In genomic region chrX:13838892-13839291, dm6 we compare ENCODE assay signal across 4 fruit fly cellular contexts.
TF ChIP-seq lines count a peak whose summit lies in the region.

No protein-coding gene starts in this region.

TF ChIP-seq in whole organism, adult, 20 proteins besides CTCF, POLR2A, EP300 and RAD21 (continued from another document):
- TF ChIP-seq toe (GFP tag; optimal IDR thresholded peaks at IDR 0.05; lab: Kevin White, UChicago) (peak; percentile 66), CG7101 (tag; optimal IDR thresholded peaks at IDR 0.05; lab: Kevin White, UChicago) (peak; percentile 81)
TF ChIP-seq in whole organism, adult: peak in this region for 17.

TF ChIP-seq in whole organism, embryonic, 481 proteins besides CTCF, POLR2A, EP300 and RAD21 (continued from another document and continues in another):
- TF ChIP-seq bigmax (GFP tag; optimal IDR thresholded peaks at IDR 0.05; lab: Kevin White, UChicago), result no peak
- TF ChIP-seq sens-2 (GFP tag; IDR thresholded peaks at IDR 0.05; lab: Robert Waterston, UW), result peak; percentile 67
- peak; percentile 49 for TF ChIP-seq scrt (GFP tag; optimal IDR thresholded peaks at IDR 0.05; lab: Kevin White, UChicago)
- TF ChIP-seq maf-S (GFP tag; optimal IDR thresholded peaks at IDR 0.05; lab: Kevin White, UChicago), result peak; percentile 58
- peak; percentile 72; the same call in 1 of the 2 replicates for TF ChIP-seq ara (GFP tag; IDR thresholded peaks at IDR 0.05; lab: Robert Waterston, UW)
- TF ChIP-seq HmgD (GFP tag; optimal IDR thresholded peaks at IDR 0.05; lab: Kevin White, UChicago), result peak; percentile 32
- no peak for TF ChIP-seq wdn (GFP tag; IDR thresholded peaks at IDR 0.05; lab: Robert Waterston, UW)
- peak; percentile 71 for TF ChIP-seq E2f1 (GFP tag; IDR thresholded peaks at IDR 0.05; lab: Robert Waterston, UW)
- no peak for TF ChIP-seq CG8290 (GFP tag; optimal IDR thresholded peaks at IDR 0.05; lab: Kevin White, UChicago)
- TF ChIP-seq CG8290 (tag; optimal IDR thresholded peaks at IDR 0.05; lab: Kevin White, UChicago), result peak in 1 of 2 experiments; percentile 82
- no peak for TF ChIP-seq CG16813 (GFP tag; IDR thresholded peaks at IDR 0.05; lab: Robert Waterston, UW; ENCODE audit: partially characterized antibody)
- peak; percentile 38 for TF ChIP-seq tx (GFP tag; optimal IDR thresholded peaks at IDR 0.05; lab: Kevin White, UChicago)
- TF ChIP-seq Kr (GFP tag; optimal IDR thresholded peaks at IDR 0.05; lab: Kevin White, UChicago), result no peak
- TF ChIP-seq Poxn (GFP tag; IDR thresholded peaks at IDR 0.05; lab: Robert Waterston, UW), result no peak
- peak; percentile 45; the same call in 1 of the 2 replicates for TF ChIP-seq CG11247 (GFP tag; IDR thresholded peaks at IDR 0.05; lab: Robert Waterston, UW)
- TF ChIP-seq pho (GFP tag; optimal IDR thresholded peaks at IDR 0.05; lab: Kevin White, UChicago), result peak; percentile 65
- TF ChIP-seq CG8089 (GFP tag; optimal IDR thresholded peaks at IDR 0.05; lab: Kevin White, UChicago), result peak; percentile 63
- TF ChIP-seq CG7357 (GFP tag; IDR thresholded peaks at IDR 0.05; lab: Robert Waterston, UW), result peak; percentile 59; the same call in 2 of the 3 replicates
- TF ChIP-seq Doc3 (GFP tag; IDR thresholded peaks at IDR 0.05; lab: Robert Waterston, UW; ENCODE audit: partially characterized antibody), result no peak
- TF ChIP-seq CG2712 (tag; optimal IDR thresholded peaks at IDR 0.05; lab: Kevin White, UChicago), result peak; percentile 66
- peak; percentile 32; the same call in 2 of the 3 replicates for TF ChIP-seq CG14050 (GFP tag; IDR thresholded peaks at IDR 0.05; lab: Robert Waterston, UW)
- TF ChIP-seq CG17568 (GFP tag; optimal IDR thresholded peaks at IDR 0.05; lab: Kevin White, UChicago), result peak; percentile 25
- TF ChIP-seq CG6854 (GFP tag; optimal IDR thresholded peaks at IDR 0.05; lab: Kevin White, UChicago), result no peak
- TF ChIP-seq unc-4 (GFP tag; IDR thresholded peaks at IDR 0.05; lab: Robert Waterston, UW; ENCODE audit: partially characterized antibody), result no peak
- TF ChIP-seq Oli (tag; optimal IDR thresholded peaks at IDR 0.05; lab: Kevin White, UChicago), result peak; percentile 81
- 0 out of 2 replicates have a peak, but pooled peaks have one; percentile 24 for TF ChIP-seq CG10321 (GFP tag; IDR thresholded peaks at IDR 0.05; lab: Robert Waterston, UW)
- no peak for TF ChIP-seq hbn (GFP tag; IDR thresholded peaks at IDR 0.05; lab: Robert Waterston, UW; ENCODE audit: partially characterized antibody)
- TF ChIP-seq ash1 (GFP tag; optimal IDR thresholded peaks at IDR 0.05; lab: Kevin White, UChicago), result no peak
- TF ChIP-seq Dip3 (GFP tag; optimal IDR thresholded peaks at IDR 0.05; lab: Kevin White, UChicago), result peak; percentile 79
- TF ChIP-seq CG11085 (GFP tag; IDR thresholded peaks at IDR 0.05; lab: Robert Waterston, UW), result no peak
- no peak for TF ChIP-seq hth (optimal IDR thresholded peaks at IDR 0.05; lab: Kevin White, UChicago)
- no peak for TF ChIP-seq CG11560 (tag; IDR thresholded peaks at IDR 0.05; lab: Robert Waterston, UW)
- TF ChIP-seq pb (GFP tag; optimal IDR thresholded peaks at IDR 0.05; lab: Kevin White, UChicago), result peak; percentile 8
- TF ChIP-seq fu2 (GFP tag; optimal IDR thresholded peaks at IDR 0.05; lab: Kevin White, UChicago), result peak; percentile 64
- no peak for TF ChIP-seq fd102C (GFP tag; optimal IDR thresholded peaks at IDR 0.05; lab: Kevin White, UChicago)
- TF ChIP-seq CG1602 (GFP tag; optimal IDR thresholded peaks at IDR 0.05; lab: Kevin White, UChicago), result peak; percentile 52
- TF ChIP-seq sob (GFP tag; IDR thresholded peaks at IDR 0.05; lab: Robert Waterston, UW), result peak; percentile 69
- peak; percentile 71 for TF ChIP-seq CG10209 (GFP tag; optimal IDR thresholded peaks at IDR 0.05; lab: Kevin White, UChicago)
- TF ChIP-seq CG16863 (GFP tag; optimal IDR thresholded peaks at IDR 0.05; lab: Kevin White, UChicago), result peak; percentile 53
- TF ChIP-seq Aef1 (GFP tag; IDR thresholded peaks at IDR 0.05; lab: Robert Waterston, UW), result peak; percentile 41; the same call in 2 of the 3 replicates
- peak; percentile 79 for TF ChIP-seq nmo (GFP tag; optimal IDR thresholded peaks at IDR 0.05; lab: Kevin White, UChicago)
- peak; percentile 46 for TF ChIP-seq CG17612 (GFP tag; IDR thresholded peaks at IDR 0.05; lab: Robert Waterston, UW)

TF ChIP-seq in whole organism, prepupa, 60 proteins besides CTCF, POLR2A, EP300 and RAD21 (continued from another document):
- TF ChIP-seq OdsH (GFP tag; optimal IDR thresholded peaks at IDR 0.05; lab: Kevin White, UChicago) (peak; percentile 90), CG8119 (GFP tag; IDR thresholded peaks at IDR 0.05; lab: Robert Waterston, UW) (peak; percentile 96), CG11294 (GFP tag; IDR thresholded peaks at IDR 0.05; lab: Robert Waterston, UW) (peak; percentile 85), eg (GFP tag; IDR thresholded peaks at IDR 0.05; lab: Robert Waterston, UW) (peak; percentile 96), Sox15 (GFP tag; optimal IDR thresholded peaks at IDR 0.05; lab: Kevin White, UChicago) (peak; percentile 84), CG6792 (GFP tag; optimal IDR thresholded peaks at IDR 0.05; lab: Kevin White, UChicago) (peak; percentile 89), Sox102F (GFP tag; optimal IDR thresholded peaks at IDR 0.05; lab: Kevin White, UChicago) (peak; percentile 85), Eip78C (GFP tag; lab: Kevin White, UChicago) (peak; percentile 97), CG31627 (GFP tag; optimal IDR thresholded peaks at IDR 0.05; lab: Kevin White, UChicago) (peak; percentile 90), topi (GFP tag; optimal IDR thresholded peaks at IDR 0.05; lab: Kevin White, UChicago) (peak; percentile 91), CG6854 (GFP tag; optimal IDR thresholded peaks at IDR 0.05; lab: Kevin White, UChicago) (peak; percentile 45), fd85E (GFP tag; optimal IDR thresholded peaks at IDR 0.05; lab: Kevin White, UChicago) (peak; percentile 66), Ets21C (GFP tag; optimal IDR thresholded peaks at IDR 0.05; lab: Kevin White, UChicago) (peak; percentile 81), CG32006 (GFP tag; optimal IDR thresholded peaks at IDR 0.05; lab: Kevin White, UChicago) (peak; percentile 98), CG4318 (GFP tag; optimal IDR thresholded peaks at IDR 0.05; lab: Kevin White, UChicago) (peak; percentile 90), CG11762 (GFP tag; optimal IDR thresholded peaks at IDR 0.05; lab: Kevin White, UChicago; ENCODE audit: insufficient read depth) (peak; percentile 88), CG1621 (tag; optimal IDR thresholded peaks at IDR 0.05; lab: Kevin White, UChicago) (peak; percentile 78), Hr4 (GFP tag; optimal IDR thresholded peaks at IDR 0.05; lab: Kevin White, UChicago) (peak; percentile 98), cyc (GFP tag; optimal IDR thresholded peaks at IDR 0.05; lab: Kevin White, UChicago) (peak; percentile 90), dac (GFP tag; optimal IDR thresholded peaks at IDR 0.05; lab: Kevin White, UChicago) (peak; percentile 93), esn (GFP tag; optimal IDR thresholded peaks at IDR 0.05; lab: Kevin White, UChicago) (peak; percentile 89), Eip75B (GFP tag; optimal IDR thresholded peaks at IDR 0.05; lab: Kevin White, UChicago) (peak; percentile 90), CG3919 (GFP tag; optimal IDR thresholded peaks at IDR 0.05; lab: Kevin White, UChicago) (peak; percentile 91), fkh (GFP tag; optimal IDR thresholded peaks at IDR 0.05; lab: Kevin White, UChicago) (peak; percentile 20), CG16779 (tag; optimal IDR thresholded peaks at IDR 0.05; lab: Kevin White, UChicago) (peak; percentile 73), CG6163 (GFP tag; IDR thresholded peaks at IDR 0.05; lab: Robert Waterston, UW) (peak; percentile 94), Lpt (GFP tag; optimal IDR thresholded peaks at IDR 0.05; lab: Kevin White, UChicago) (peak; percentile 95), CG6808 (GFP tag; optimal IDR thresholded peaks at IDR 0.05; lab: Kevin White, UChicago) (peak; percentile 78), Smox (GFP tag; optimal IDR thresholded peaks at IDR 0.05; lab: Kevin White, UChicago) (peak; percentile 85), svp (GFP tag; lab: Kevin White, UChicago) (peak; percentile 92), Gug (GFP tag; IDR thresholded peaks at IDR 0.05; lab: Robert Waterston, UW) (peak; percentile 93), acj6 (GFP tag; optimal IDR thresholded peaks at IDR 0.05; lab: Kevin White, UChicago) (peak; percentile 87), achi (GFP tag; optimal IDR thresholded peaks at IDR 0.05; lab: Kevin White, UChicago) (peak; percentile 88), CG9139 (GFP tag; optimal IDR thresholded peaks at IDR 0.05; lab: Kevin White, UChicago) (peak; percentile 77), pdm3 (GFP tag; optimal IDR thresholded peaks at IDR 0.05; lab: Kevin White, UChicago) (peak; percentile 93), Hr39 (GFP tag; optimal IDR thresholded peaks at IDR 0.05; lab: Kevin White, UChicago) (peak; percentile 90), Sox14 (GFP tag; optimal IDR thresholded peaks at IDR 0.05; lab: Kevin White, UChicago) (peak; percentile 89), Blimp-1 (GFP tag; optimal IDR thresholded peaks at IDR 0.05; lab: Kevin White, UChicago) (peak; percentile 49), Eip93F (GFP tag; optimal IDR thresholded peaks at IDR 0.05; lab: Kevin White, UChicago) (peak; percentile 45), salr (GFP tag; optimal IDR thresholded peaks at IDR 0.05; lab: Kevin White, UChicago) (peak; percentile 74 to 80), lz (GFP tag; optimal IDR thresholded peaks at IDR 0.05; lab: Kevin White, UChicago) (peak; percentile 89)
TF ChIP-seq in whole organism, prepupa: peak in this region for 60.

TF ChIP-seq in whole organism, wandering third instar larva, 38 proteins besides CTCF, POLR2A, EP300 and RAD21 (continued from another document):
- TF ChIP-seq Hnf4 (GFP tag; optimal IDR thresholded peaks at IDR 0.05; lab: Kevin White, UChicago) (peak; percentile 89), h (GFP tag; optimal IDR thresholded peaks at IDR 0.05; lab: Kevin White, UChicago) (peak; percentile 93), psq (GFP tag; optimal IDR thresholded peaks at IDR 0.05; lab: Kevin White, UChicago) (peak; percentile 81), dsf (GFP tag; optimal IDR thresholded peaks at IDR 0.05; lab: Kevin White, UChicago; ENCODE audit: borderline replicate concordance) (no peak), sv (GFP tag; optimal IDR thresholded peaks at IDR 0.05; lab: Kevin White, UChicago) (peak; percentile 77), fru (GFP tag; optimal IDR thresholded peaks at IDR 0.05; lab: Kevin White, UChicago) (peak; percentile 91), CG9705 (GFP tag; optimal IDR thresholded peaks at IDR 0.05; lab: Kevin White, UChicago) (peak; percentile 59), OdsH (GFP tag; optimal IDR thresholded peaks at IDR 0.05; lab: Kevin White, UChicago) (peak; percentile 86), jim (GFP tag; optimal IDR thresholded peaks at IDR 0.05; lab: Kevin White, UChicago) (no peak)
